Fruit fly (Drosophila melanogaster): ENCODE data around the gene CG14042.

DNA sequence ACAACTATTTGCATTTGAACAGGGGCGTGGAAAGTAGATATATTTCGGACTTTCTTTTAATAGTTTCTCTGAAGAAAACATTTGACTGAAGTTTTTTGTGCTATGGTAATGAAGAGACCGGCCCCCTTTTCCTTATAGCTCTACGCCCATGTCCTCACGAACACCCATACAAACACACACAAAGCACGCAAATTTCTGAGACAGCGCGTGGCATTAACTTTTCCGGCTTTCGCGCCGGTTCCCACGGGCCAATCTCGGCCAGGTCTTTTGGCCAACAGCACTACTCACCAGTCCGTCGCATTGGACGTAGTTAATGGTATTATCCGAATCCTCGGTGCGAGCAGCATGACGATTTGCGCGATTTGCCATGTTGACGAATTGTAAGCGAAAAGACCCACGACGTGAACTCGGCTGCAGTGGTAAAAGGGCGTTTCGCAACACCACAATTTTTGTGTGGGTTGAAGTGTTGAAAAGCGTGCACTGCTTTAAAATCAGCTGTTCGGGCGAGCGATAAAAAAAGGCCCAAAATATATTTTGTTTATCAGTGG, 14.9 kb downstream of the CG14042 start, which contains the start of gene senju:
- peak; percentile 87 for TF ChIP-seq Ets98B (GFP tag; IDR thresholded peaks at IDR 0.05)
- TF ChIP-seq gl (tag; optimal IDR thresholded peaks at IDR 0.05), result peak; percentile 65
- peak; percentile 71 for TF ChIP-seq CG9948 (tag; optimal IDR thresholded peaks at IDR 0.05)
- TF ChIP-seq rn (GFP tag; IDR thresholded peaks at IDR 0.05), result peak; percentile 58; the same call in 1 of the 2 replicates
- TF ChIP-seq CG34367 (tag; optimal IDR thresholded peaks at IDR 0.05), result peak; percentile 68
- TF ChIP-seq D1 (tag; optimal IDR thresholded peaks at IDR 0.05), result no peak
- peak; percentile 89 for TF ChIP-seq Pif1A (GFP tag; optimal IDR thresholded peaks at IDR 0.05)
- peak; percentile 57 for TF ChIP-seq EcR (GFP tag; optimal IDR thresholded peaks at IDR 0.05)
- TF ChIP-seq CG32121 (GFP tag; IDR thresholded peaks at IDR 0.05), result peak; percentile 79
- TF ChIP-seq CG10348 (GFP tag; IDR thresholded peaks at IDR 0.05), result no peak
- TF ChIP-seq Pif1B (GFP tag; optimal IDR thresholded peaks at IDR 0.05), result peak; percentile 80

Data from whole organism, pupa.